Worm (Caenorhabditis elegans) whole organism, L4 larva: ENCODE results near the gene C48D5.3.

Source experiments
- D1046.2 ChIP-seq: fragments of 200-800 bp; sonication (Bioruptor generic); IDR thresholded peaks from 2 replicates; pipeline ENCODE4 v1.3.6; 2022; ENCODE audit warnings: missing genetic modification characterization, missing compliant biosample characterization
- F10B5.3 ChIP-seq: sonication (generic microtip); optimal IDR thresholded peaks from 2 replicates; lab custom pipeline; 2016; ENCODE audit warnings: mild to moderate bottlenecking, missing genetic modification characterization, missing compliant biosample characterization
- F26F4.8 ChIP-seq: fragments of 200-800 bp; sonication (Bioruptor generic); conservative IDR thresholded peaks from 2 replicates; pipeline ENCODE4 v1.3.6; 2022; ENCODE audit warnings: missing genetic modification characterization, missing compliant biosample characterization
- F37D6.2 ChIP-seq: sonication (generic microtip); optimal IDR thresholded peaks from 2 replicates; lab custom pipeline; 2016; ENCODE audit warnings: mild to moderate bottlenecking, missing genetic modification characterization, missing compliant biosample characterization
- F44E2.7 ChIP-seq: fragments of 200-800 bp; sonication (Bioruptor generic); IDR thresholded peaks from 2 replicates; pipeline ENCODE4 v2.1.2; 2022; ENCODE audit warnings: missing genetic modification characterization, missing compliant biosample characterization
- F49E8.2 ChIP-seq: sonication (generic microtip); optimal IDR thresholded peaks from 2 replicates; lab custom pipeline; 2016; ENCODE audit warnings: missing compliant biosample characterization, mild to moderate bottlenecking, missing genetic modification characterization, borderline replicate concordance
- Y48G9A.11 ChIP-seq: fragments of 200-800 bp; sonication (Bioruptor generic); IDR thresholded peaks from 2 replicates; pipeline ENCODE4 v1.3.6; 2022; ENCODE audit warnings: missing genetic modification reagents, missing genetic modification characterization, missing compliant biosample characterization
- ZK546.5 ChIP-seq, 2 experiments: sonication (generic microtip); optimal IDR thresholded peaks; 2 replicates each; lab custom pipeline; 2017; ENCODE audit warnings: missing biosample characterization in 2 of 2, missing genetic modification characterization in 2 of 2
- aly-2 ChIP-seq: sonication (generic microtip); optimal IDR thresholded peaks from 2 replicates; lab custom pipeline; 2018; ENCODE audit warnings: missing biosample characterization, missing genetic modification characterization
- arid-1 ChIP-seq: fragments of 200-800 bp; sonication (Bioruptor generic); conservative IDR thresholded peaks from 2 replicates; pipeline ENCODE4 v1.3.6; 2022; ENCODE audit warnings: missing genetic modification reagents, missing genetic modification characterization, missing compliant biosample characterization
- attf-4 ChIP-seq: sonication (generic microtip); optimal IDR thresholded peaks from 3 replicates; lab custom pipeline; 2017; ENCODE audit warnings: missing biosample characterization, missing genetic modification characterization
- ceh-28 ChIP-seq: fragments of 150-350 bp; optimal IDR thresholded peaks from 2 replicates; lab custom pipeline; 2014; ENCODE audit warnings: missing biosample characterization, missing genetic modification reagents, missing genetic modification characterization
- ceh-62 ChIP-seq: sonication (generic microtip); optimal IDR thresholded peaks from 2 replicates; lab custom pipeline; 2017; ENCODE audit warnings: missing biosample characterization, missing genetic modification characterization
- ces-1 ChIP-seq: fragments of 150-350 bp; sonication (generic microtip); optimal IDR thresholded peaks from 4 replicates; lab custom pipeline; 2014; ENCODE audit warnings: missing biosample characterization, missing genetic modification reagents, missing genetic modification characterization
- daf-8 ChIP-seq: fragments of 200-800 bp; sonication (Bioruptor generic); IDR thresholded peaks from 2 replicates; pipeline ENCODE4 v1.3.6; 2022; ENCODE audit warnings: missing genetic modification characterization, missing compliant biosample characterization
- dmd-6 ChIP-seq: fragments of 200-800 bp; sonication (Bioruptor generic); IDR thresholded peaks from 2 replicates; pipeline ENCODE4 v1.3.6; 2022; ENCODE audit warnings: missing genetic modification reagents, missing genetic modification characterization, missing compliant biosample characterization
- dmd-9 ChIP-seq: fragments of 200-800 bp; sonication (Bioruptor generic); IDR thresholded peaks from 2 replicates; pipeline ENCODE4 v1.3.6; 2022; ENCODE audit warnings: missing genetic modification reagents, missing genetic modification characterization, missing compliant biosample characterization
- duxl-1 ChIP-seq: sonication (generic microtip); optimal IDR thresholded peaks from 2 replicates; lab custom pipeline; 2016; ENCODE audit warnings: mild to moderate bottlenecking, missing genetic modification characterization, moderate library complexity, missing compliant biosample characterization; ENCODE audit not compliant: poor library complexity
- egl-43 ChIP-seq: fragments of 200-800 bp; sonication (Bioruptor generic); IDR thresholded peaks from 2 replicates; pipeline ENCODE4 v1.3.6; 2022; ENCODE audit warnings: missing genetic modification reagents, missing genetic modification characterization, missing compliant biosample characterization
- gei-8 ChIP-seq: fragments of 200-800 bp; sonication (Bioruptor generic); optimal IDR thresholded peaks from 2 replicates; lab custom pipeline; 2018; ENCODE audit warnings: mild to moderate bottlenecking, missing genetic modification characterization, missing compliant biosample characterization
- hlh-11 ChIP-seq: fragments of 200-800 bp; sonication (Bioruptor generic); optimal IDR thresholded peaks from 2 replicates; lab custom pipeline; 2018; ENCODE audit warnings: mild to moderate bottlenecking, missing genetic modification characterization, missing compliant biosample characterization
- hmg-1.1 ChIP-seq: fragments of 200-800 bp; sonication (Bioruptor generic); IDR thresholded peaks from 2 replicates; pipeline ENCODE4 v1.3.6; 2022; ENCODE audit warnings: missing genetic modification reagents, missing genetic modification characterization, missing compliant biosample characterization
- jun-1 ChIP-seq: fragments of 150-350 bp; optimal IDR thresholded peaks from 2 replicates; lab custom pipeline; 2014; ENCODE audit warnings: missing biosample characterization, missing genetic modification reagents, missing genetic modification characterization
- lin-13 ChIP-seq: fragments of 150-350 bp; optimal IDR thresholded peaks from 2 replicates; lab custom pipeline; 2014; ENCODE audit warnings: missing biosample characterization, missing genetic modification reagents, missing genetic modification characterization
- lin-39 ChIP-seq: fragments of 150-350 bp; optimal IDR thresholded peaks from 2 replicates; lab custom pipeline; 2014; ENCODE audit warnings: missing biosample characterization, missing genetic modification reagents, missing genetic modification characterization
- lir-3 ChIP-seq: sonication (generic microtip); optimal IDR thresholded peaks from 2 replicates; lab custom pipeline; 2016; ENCODE audit warnings: mild to moderate bottlenecking, missing genetic modification characterization, missing compliant biosample characterization
- mdl-1 ChIP-seq, 2 experiments: fragments of 150-350 bp in 1 of 2; sonication (generic microtip) in 1 of 2; optimal IDR thresholded peaks; 2 replicates each; lab custom pipeline; 2014 to 2017; ENCODE audit warnings: missing biosample characterization in 2 of 2, missing genetic modification characterization in 2 of 2
- nhr-102 ChIP-seq: sonication (generic microtip); optimal IDR thresholded peaks from 2 replicates; lab custom pipeline; 2016; ENCODE audit warnings: mild to moderate bottlenecking, missing genetic modification characterization, moderate library complexity, missing compliant biosample characterization
- nhr-11 ChIP-seq: fragments of 150-350 bp; optimal IDR thresholded peaks from 2 replicates; lab custom pipeline; 2014; ENCODE audit warnings: missing biosample characterization, missing genetic modification characterization
- nhr-111 ChIP-seq: fragments of 200-800 bp; sonication (Bioruptor generic); optimal IDR thresholded peaks from 2 replicates; lab custom pipeline; 2018; ENCODE audit warnings: mild to moderate bottlenecking, missing genetic modification characterization, missing compliant biosample characterization
- nhr-25 ChIP-seq: sonication (generic microtip); optimal IDR thresholded peaks from 2 replicates; lab custom pipeline; 2017; ENCODE audit warnings: missing genetic modification characterization, mild to moderate bottlenecking, missing compliant biosample characterization, antibody characterized with exemption, moderate library complexity, borderline replicate concordance; ENCODE audit not compliant: insufficient read depth
- nhr-76 ChIP-seq: fragments of 150-350 bp; optimal IDR thresholded peaks from 2 replicates; lab custom pipeline; 2014; ENCODE audit warnings: missing biosample characterization, missing genetic modification characterization
- saeg-2 ChIP-seq: fragments of 200-800 bp; sonication (Bioruptor generic); IDR thresholded peaks from 2 replicates; pipeline ENCODE4 v1.3.6; 2022; ENCODE audit warnings: missing genetic modification reagents, missing genetic modification characterization, missing compliant biosample characterization
- set-16 ChIP-seq: fragments of 200-800 bp; sonication (Bioruptor generic); IDR thresholded peaks from 2 replicates; pipeline ENCODE4 v1.3.6; 2022; ENCODE audit warnings: missing genetic modification reagents, missing genetic modification characterization, missing compliant biosample characterization
- spr-1 ChIP-seq: sonication (generic microtip); optimal IDR thresholded peaks from 2 replicates; lab custom pipeline; 2016; ENCODE audit warnings: mild to moderate bottlenecking, missing genetic modification characterization, missing compliant biosample characterization
- tra-1 ChIP-seq: fragments of 200-800 bp; sonication (Bioruptor generic); IDR thresholded peaks from 2 replicates; pipeline ENCODE4 v1.3.6; 2022; ENCODE audit warnings: missing genetic modification reagents, missing genetic modification characterization, missing compliant biosample characterization
- unc-130 ChIP-seq: sonication (generic microtip); optimal IDR thresholded peaks from 2 replicates; lab custom pipeline; 2016; ENCODE audit warnings: missing genetic modification reagents, missing genetic modification characterization, missing compliant biosample characterization
- unc-62 ChIP-seq, 3 experiments: fragments of 150-350 bp in 1 of 3; sonication (generic microtip); optimal IDR thresholded peaks in 2 of 3; peaks in 1 of 3; 1 replicate in 1 of 3; 2 replicates in 2 of 3; lab custom pipeline; 2014 to 2017; ENCODE audit warnings: missing biosample characterization in 3 of 3, missing genetic modification characterization in 3 of 3, missing genetic modification reagents in 3 of 3, missing genotype in 1 of 3
- vab-7 ChIP-seq: fragments of 200-800 bp; sonication (Bioruptor generic); IDR thresholded peaks from 2 replicates; pipeline ENCODE4 v1.3.6; 2022; ENCODE audit warnings: missing genetic modification reagents, missing genetic modification characterization, missing compliant biosample characterization
- zag-1 ChIP-seq: fragments of 150-350 bp; optimal IDR thresholded peaks from 2 replicates; lab custom pipeline; 2014; ENCODE audit warnings: missing biosample characterization, missing genetic modification characterization
- zfp-2 ChIP-seq: sonication (generic microtip); optimal IDR thresholded peaks from 2 replicates; lab custom pipeline; 2016; ENCODE audit warnings: mild to moderate bottlenecking, missing genetic modification characterization, missing compliant biosample characterization
- zfp-3 ChIP-seq: fragments of 200-800 bp; sonication (Bioruptor generic); conservative IDR thresholded peaks from 2 replicates; pipeline ENCODE4 v1.3.6; 2022; ENCODE audit warnings: missing genetic modification reagents, missing genetic modification characterization, missing compliant biosample characterization
- ztf-7 ChIP-seq: fragments of 150-350 bp; optimal IDR thresholded peaks from 2 replicates; lab custom pipeline; 2014; ENCODE audit warnings: missing biosample characterization, missing genetic modification characterization

C48D5.3 gene

DNA sequence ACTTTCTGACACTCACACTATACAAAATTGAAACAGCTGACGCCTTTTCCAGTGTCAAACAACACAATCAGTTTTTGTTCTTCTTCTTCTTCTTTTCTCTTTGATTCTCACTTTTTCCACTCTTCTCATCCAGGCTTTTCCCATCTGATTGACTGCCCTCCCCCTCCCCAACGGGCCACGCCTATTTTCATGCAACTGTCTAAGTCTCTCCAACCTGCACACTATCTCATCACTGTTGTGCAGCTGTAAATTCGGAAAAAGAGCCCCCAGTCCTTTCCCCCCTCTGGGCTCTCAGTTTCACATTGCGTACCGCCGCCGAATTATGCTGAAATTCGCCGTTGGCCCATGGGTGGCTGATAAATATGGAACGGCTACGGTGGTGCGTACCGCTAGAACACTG is 19.7 kb upstream of the C48D5.3 start (continued):
- TF ChIP-seq vab-7 (GFP tag; lab: Robert Waterston, UW) (no peak), ztf-7 (tag; lab: Kevin White, UChicago) (no peak), nhr-111 (GFP tag; lab: Kevin White, UChicago) (no peak), Y48G9A.11 (GFP tag; lab: Robert Waterston, UW) (no peak), nhr-11 (tag; lab: Kevin White, UChicago) (peak; percentile 46), jun-1 (no peak), D1046.2 (no peak), gei-8 (GFP tag; lab: Kevin White, UChicago) (no peak), mdl-1 (tag; optimal IDR thresholded peaks at IDR 0.05; lab: Kevin White, UChicago) (peak in 1 of 2 experiments; percentile 1), daf-8 (no peak), ces-1 (GFP tag; lab: Kevin White, UChicago) (no peak)
- TF ChIP-seq, all 104 proteins: peak for 5

DNA sequence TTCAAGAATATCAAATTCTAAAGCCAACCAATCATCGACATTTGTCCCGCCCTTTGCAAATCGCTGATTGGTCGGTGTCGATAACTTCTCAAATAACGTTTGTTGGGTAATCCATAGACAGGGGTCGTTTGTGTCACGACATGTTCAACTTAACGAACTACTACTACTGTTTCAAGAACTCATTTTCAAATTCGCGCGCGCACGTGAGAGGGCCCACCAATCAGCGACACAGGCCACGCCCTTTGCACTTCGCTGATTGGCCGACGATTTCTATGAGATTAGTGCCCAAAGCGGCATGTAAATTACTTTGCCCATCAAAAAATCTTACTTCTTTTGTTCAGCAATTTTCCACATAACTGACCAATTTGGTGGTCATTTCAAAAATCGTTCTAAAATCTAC is 13.1 kb upstream of the C48D5.3 start:
- TF ChIP-seq zfp-2 (tag; lab: Kevin White, UChicago) (no peak), F44E2.7 (GFP tag; lab: Robert Waterston, UW) (no peak), arid-1 (GFP tag; lab: Robert Waterston, UW) (no peak), nhr-25 (tag; lab: Kevin White, UChicago) (no peak), dmd-6 (GFP tag; lab: Robert Waterston, UW) (no peak), egl-43 (GFP tag; lab: Robert Waterston, UW) (no peak), zag-1 (no peak), unc-130 (GFP tag; lab: Kevin White, UChicago) (no peak), attf-4 (tag; lab: Kevin White, UChicago) (no peak), lin-13 (GFP tag; lab: Kevin White, UChicago) (no peak), F49E8.2 (tag; lab: Kevin White, UChicago) (no peak), nhr-76 (no peak), ceh-62 (tag; lab: Kevin White, UChicago) (no peak), F37D6.2 (no peak), ceh-28 (no peak), lin-39 (tag; lab: Kevin White, UChicago) (no peak)
- TF ChIP-seq, all 104 proteins: peak for 0

DNA sequence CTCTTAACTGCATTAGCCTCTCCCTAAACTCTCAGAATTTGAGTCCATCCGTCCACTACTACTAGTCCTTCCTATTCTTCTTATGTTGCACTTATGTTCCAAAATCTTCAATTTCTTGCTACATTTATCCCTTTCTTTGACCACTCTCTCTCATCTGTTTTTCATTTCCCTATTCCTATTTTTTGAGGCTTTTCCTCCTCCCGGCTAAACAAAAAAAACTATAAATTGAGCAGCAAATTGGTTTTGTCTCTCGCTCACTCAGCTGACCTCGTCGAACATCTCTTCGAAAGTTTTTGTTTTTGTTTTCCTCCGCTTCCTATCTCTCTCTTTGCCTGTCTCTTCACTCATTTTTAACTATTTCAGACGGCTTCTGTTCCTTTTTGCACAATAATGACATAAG is 8.8 kb upstream of the C48D5.3 start, which contains the start of gene ptp-1:
Gene ptp-1 (plus strand): TSS at position 358 of the 400 bp plus-strand sequence.
- TF ChIP-seq D1046.2, result no peak
- peak in 1 of 2 experiments; percentile 31 for TF ChIP-seq unc-62 (GFP tag; optimal IDR thresholded peaks at IDR 0.05 in 1 of 2; lab: Kevin White, UChicago)
- no peak for TF ChIP-seq unc-62 (tag; optimal IDR thresholded peaks at IDR 0.05; lab: Kevin White, UChicago)
- TF ChIP-seq saeg-2 (GFP tag; lab: Robert Waterston, UW), result no peak
- no peak for TF ChIP-seq hmg-1.1

DNA sequence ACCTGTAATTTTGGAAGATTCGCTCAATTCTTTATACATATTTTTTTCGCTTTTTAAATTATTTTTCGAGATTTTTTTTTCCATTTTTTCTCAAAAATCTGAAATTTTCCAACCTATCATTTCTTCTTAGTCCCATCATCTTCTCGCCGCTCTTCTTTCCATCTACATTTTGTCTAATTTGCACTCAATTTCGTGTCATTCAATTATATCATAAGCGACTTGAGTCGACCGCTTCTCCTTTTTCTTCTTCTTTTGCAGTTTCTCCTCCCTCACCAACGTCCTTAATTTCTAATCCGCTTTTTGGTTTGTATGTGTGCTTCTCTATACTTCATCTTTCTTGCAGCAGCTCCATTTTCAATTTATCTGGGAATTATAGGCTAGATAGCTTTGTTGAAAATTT is 6.6 kb upstream of the C48D5.3 start:
- TF ChIP-seq zfp-3 (GFP tag; lab: Robert Waterston, UW) (no peak), nhr-102 (no peak), F10B5.3 (tag; lab: Kevin White, UChicago) (no peak), aly-2 (tag; lab: Kevin White, UChicago) (no peak), ZK546.5 (tag; optimal IDR thresholded peaks at IDR 0.05; lab: Kevin White, UChicago) (no peak), nhr-11 (tag; lab: Kevin White, UChicago) (no peak), hlh-11 (no peak), tra-1 (GFP tag; lab: Robert Waterston, UW) (no peak), duxl-1 (tag; lab: Kevin White, UChicago) (no peak), gei-8 (GFP tag; lab: Kevin White, UChicago) (no peak), set-16 (GFP tag; lab: Robert Waterston, UW) (no peak), dmd-9 (GFP tag; lab: Robert Waterston, UW) (no peak), F26F4.8 (GFP tag; lab: Robert Waterston, UW) (no peak), lir-3 (tag; lab: Kevin White, UChicago) (no peak), spr-1 (tag; lab: Kevin White, UChicago) (no peak)
- TF ChIP-seq, all 104 proteins: peak for 0
